Fruit fly (Drosophila melanogaster): ENCODE results near the gene CG34277.
A peak's percentile ranks its signal among the peaks of the same experiment; 100 is the strongest.

The CG34277 gene

dm6 chr3R:5323741-5324538, 45.4 kb upstream of the CG34277 start (continued):
- TF ChIP-seq fd64A (GFP tag; optimal IDR thresholded peaks at IDR 0.05) (no peak), CG10209 (GFP tag; optimal IDR thresholded peaks at IDR 0.05) (no peak), ssp (GFP tag; IDR thresholded peaks at IDR 0.05) (no peak), NFAT (GFP tag; IDR thresholded peaks at IDR 0.05) (no peak), schlank (tag; optimal IDR thresholded peaks at IDR 0.05) (no peak), CG30403 (GFP tag; optimal IDR thresholded peaks at IDR 0.05) (no peak), CG7963 (GFP tag; IDR thresholded peaks at IDR 0.05; ENCODE audit: partially characterized antibody) (no peak), fru (optimal IDR thresholded peaks at IDR 0.05) (no peak), Ada2b (GFP tag; IDR thresholded peaks at IDR 0.05) (no peak), sr (GFP tag; IDR thresholded peaks at IDR 0.05) (no peak), Gsc (GFP tag; IDR thresholded peaks at IDR 0.05) (no peak), peb (GFP tag; IDR thresholded peaks at IDR 0.05) (no peak), CG8359 (GFP tag; optimal IDR thresholded peaks at IDR 0.05; ENCODE audit: borderline replicate concordance) (no peak), ase (GFP tag; IDR thresholded peaks at IDR 0.05) (no peak), Fer3 (tag; optimal IDR thresholded peaks at IDR 0.05) (no peak), CG10462 (GFP tag; optimal IDR thresholded peaks at IDR 0.05) (no peak), aop (GFP tag; IDR thresholded peaks at IDR 0.05) (no peak), Doc2 (GFP tag; IDR thresholded peaks at IDR 0.05) (no peak), oc (tag; optimal IDR thresholded peaks at IDR 0.05) (peak; percentile 6), Eip74EF (GFP tag; optimal IDR thresholded peaks at IDR 0.05) (peak in 1 of 2 experiments; percentile 54), CG10959 (GFP tag; IDR thresholded peaks at IDR 0.05) (no peak), gcm2 (GFP tag; optimal IDR thresholded peaks at IDR 0.05) (no peak), Abd-B (GFP tag; optimal IDR thresholded peaks at IDR 0.05) (no peak), Nf-YB (GFP tag; optimal IDR thresholded peaks at IDR 0.05) (no peak), CG17385 (GFP tag; optimal IDR thresholded peaks at IDR 0.05) (no peak), fd96Cb (tag; optimal IDR thresholded peaks at IDR 0.05) (no peak), pita (GFP tag; optimal IDR thresholded peaks at IDR 0.05) (no peak), bab2 (GFP tag; optimal IDR thresholded peaks at IDR 0.05) (no peak), Nf-YA (GFP tag; IDR thresholded peaks at IDR 0.05) (no peak), sens-2 (GFP tag; IDR thresholded peaks at IDR 0.05) (no peak), ken (GFP tag; IDR thresholded peaks at IDR 0.05) (no peak), ewg (GFP tag; optimal IDR thresholded peaks at IDR 0.05) (no peak), Bdp1 (GFP tag; optimal IDR thresholded peaks at IDR 0.05) (no peak), wek (GFP tag; optimal IDR thresholded peaks at IDR 0.05) (no peak), Doc3 (GFP tag; IDR thresholded peaks at IDR 0.05; ENCODE audit: partially characterized antibody) (no peak), HLH54F (GFP tag; optimal IDR thresholded peaks at IDR 0.05) (no peak), twi (tag; optimal IDR thresholded peaks at IDR 0.05) (peak; percentile 38), Oli (tag; optimal IDR thresholded peaks at IDR 0.05) (no peak), CG11456 (GFP tag; IDR thresholded peaks at IDR 0.05) (no peak), Atf-2 (GFP tag; optimal IDR thresholded peaks at IDR 0.05) (no peak), CG7786 (GFP tag; optimal IDR thresholded peaks at IDR 0.05) (no peak), pan (optimal IDR thresholded peaks at IDR 0.05) (no peak), pan (GFP tag; optimal IDR thresholded peaks at IDR 0.05 in 1 of 2, IDR thresholded peaks at IDR 0.05 in 1 of 2) (no peak), Bgb (GFP tag; IDR thresholded peaks at IDR 0.05; ENCODE audit: partially characterized antibody) (no peak), CTCF (GFP tag; optimal IDR thresholded peaks at IDR 0.05) (no peak), jumu (GFP tag; optimal IDR thresholded peaks at IDR 0.05) (no peak), tup (GFP tag; optimal IDR thresholded peaks at IDR 0.05) (no peak), CG9932 (GFP tag; IDR thresholded peaks at IDR 0.05) (no peak), CG9797 (GFP tag; optimal IDR thresholded peaks at IDR 0.05) (no peak), CG42726 (GFP tag; IDR thresholded peaks at IDR 0.05; ENCODE audit: partially characterized antibody) (no peak), YL-1 (GFP tag; optimal IDR thresholded peaks at IDR 0.05) (no peak)
